Worm (Caenorhabditis elegans): ENCODE results near the gene psf-1.
A peak's percentile ranks its signal among the peaks of the same experiment; 100 is the strongest.

- TF ChIP-seq zag-1 (tag; optimal IDR thresholded peaks at IDR 0.05), result no peak
- no peak for TF ChIP-seq aly-2 (tag; optimal IDR thresholded peaks at IDR 0.05)
- TF ChIP-seq nhr-237 (tag; optimal IDR thresholded peaks at IDR 0.05), result no peak
- TF ChIP-seq ama-1 (optimal IDR thresholded peaks at IDR 0.05), result peak; percentile 32
- TF ChIP-seq mdt-29 (GFP tag; IDR thresholded peaks at IDR 0.05), result no peak
- no peak for TF ChIP-seq egl-27 (tag; optimal IDR thresholded peaks at IDR 0.05)
- no peak for TF ChIP-seq nhr-77 (tag; optimal IDR thresholded peaks at IDR 0.05)
- TF ChIP-seq hlh-30 (tag; optimal IDR thresholded peaks at IDR 0.05; ENCODE audit: insufficient read depth), result no peak
- TF ChIP-seq attf-4 (tag; optimal IDR thresholded peaks at IDR 0.05), result no peak
- no peak for TF ChIP-seq nhr-41 (GFP tag; IDR thresholded peaks at IDR 0.05)
- no peak for TF ChIP-seq lsy-2 (tag; optimal IDR thresholded peaks at IDR 0.05)
- TF ChIP-seq nhr-111 (GFP tag; optimal IDR thresholded peaks at IDR 0.05), result no peak
Observed at ce11 chrII:9966954-9967353, 1.5 kb upstream of the psf-1 start, which contains the start of gene dtmk-1.

Data from whole organism, L4 larva.